Fruit fly (Drosophila melanogaster) whole organism, wandering third instar larva: Measurements from ENCODE around the gene CG10252.
A peak's percentile ranks its signal among the peaks of the same experiment; 100 is the strongest.

ENCODE experiments used
- Abd-B ChIP-seq: fragments of >200 bp; optimal IDR thresholded peaks from 2 replicates; lab custom pipeline; 2017; ENCODE audit warnings: missing biosample characterization, missing genetic modification characterization
- CG32264 ChIP-seq: fragments of 200-800 bp; sonication (Bioruptor generic); optimal IDR thresholded peaks from 2 replicates; lab custom pipeline; 2016; ENCODE audit warnings: missing biosample characterization, missing genetic modification characterization
- CrebA ChIP-seq: fragments of 200-800 bp; sonication (Bioruptor generic); optimal IDR thresholded peaks from 2 replicates; lab custom pipeline; 2016; ENCODE audit warnings: missing biosample characterization, mild to moderate bottlenecking, missing genetic modification characterization, borderline replicate concordance
- Dif ChIP-seq: fragments of 200-275, 200-300 bp; sonication (Bioruptor generic); optimal IDR thresholded peaks from 2 replicates; lab custom pipeline; 2018; ENCODE audit warnings: missing biosample characterization, missing genetic modification characterization; ENCODE audit not compliant: partially characterized antibody
- GATAd ChIP-seq: sonication (Bioruptor generic); optimal IDR thresholded peaks from 2 replicates; lab custom pipeline; 2016; ENCODE audit warnings: missing biosample characterization, missing genetic modification characterization
- HLH106 ChIP-seq: fragments of 200-800 bp; optimal IDR thresholded peaks from 3 replicates; lab custom pipeline; 2019; ENCODE audit warnings: missing biosample characterization, mild to moderate bottlenecking, missing genetic modification characterization, moderate library complexity
- Hnf4 ChIP-seq: fragments of 200-800 bp; sonication (Bioruptor generic); optimal IDR thresholded peaks from 2 replicates; lab custom pipeline; 2016; ENCODE audit warnings: missing biosample characterization, mild to moderate bottlenecking, missing genetic modification characterization
- Hr83 ChIP-seq: fragments of 200-300 bp; sonication (Bioruptor generic); optimal IDR thresholded peaks from 2 replicates; lab custom pipeline; 2016; ENCODE audit warnings: missing biosample characterization, mild to moderate bottlenecking, missing genetic modification characterization, moderate library complexity; ENCODE audit not compliant: poor library complexity, severe bottlenecking
- Jra ChIP-seq: sonication (Bioruptor generic); optimal IDR thresholded peaks from 2 replicates; lab custom pipeline; 2016; ENCODE audit warnings: missing biosample characterization, missing genetic modification characterization
- Mio ChIP-seq: sonication (Bioruptor generic); optimal IDR thresholded peaks from 2 replicates; lab custom pipeline; 2016; ENCODE audit warnings: missing biosample characterization, missing genetic modification characterization
- Myc ChIP-seq: fragments of >200 bp; optimal IDR thresholded peaks from 2 replicates; lab custom pipeline; 2017
- N ChIP-seq: fragments of >200 bp; optimal IDR thresholded peaks from 2 replicates; lab custom pipeline; 2018; ENCODE audit warnings: missing biosample characterization, missing external identifiers, missing genetic modification characterization
- OdsH ChIP-seq: fragments of 200-800 bp; sonication (Bioruptor generic); optimal IDR thresholded peaks from 2 replicates; lab custom pipeline; 2016; ENCODE audit warnings: missing biosample characterization, mild to moderate bottlenecking, missing genetic modification characterization
- Rel ChIP-seq, 2 experiments: fragments of 200-800 bp; sonication (Bioruptor generic) in 1 of 2; optimal IDR thresholded peaks; 2 replicates in 1 of 2; 3 replicates in 1 of 2; lab custom pipeline; 2016 to 2019; ENCODE audit warnings: mild to moderate bottlenecking in 2 of 2, missing biosample characterization in 2 of 2, missing genetic modification characterization in 2 of 2, moderate library complexity in 1 of 2
- Sp1 ChIP-seq: fragments of 200-800 bp; sonication (Bioruptor generic); optimal IDR thresholded peaks from 3 replicates; lab custom pipeline; 2019; ENCODE audit warnings: missing biosample characterization, mild to moderate bottlenecking, missing genetic modification characterization, moderate library complexity
- Vsx2 ChIP-seq: fragments of 200-300, 225-300 bp; sonication (Bioruptor generic); optimal IDR thresholded peaks from 2 replicates; lab custom pipeline; 2018; ENCODE audit warnings: missing biosample characterization, missing genetic modification characterization; ENCODE audit not compliant: partially characterized antibody
- br ChIP-seq: fragments of 200-800 bp; sonication (Bioruptor generic); optimal IDR thresholded peaks from 2 replicates; lab custom pipeline; 2016; ENCODE audit warnings: missing biosample characterization, missing genetic modification characterization
- brk ChIP-seq: fragments of 200-800 bp; sonication (Bioruptor generic); optimal IDR thresholded peaks from 2 replicates; lab custom pipeline; 2016; ENCODE audit warnings: missing biosample characterization, mild to moderate bottlenecking, missing genetic modification characterization
- dl ChIP-seq, 2 experiments: fragments of 175-275, 200-275 bp in 1 of 2; fragments of 200-275 bp in 1 of 2; sonication (Bioruptor generic); optimal IDR thresholded peaks; lab custom pipeline; 2018; ENCODE audit warnings: mild to moderate bottlenecking in 2 of 2, missing biosample characterization in 2 of 2, missing genetic modification characterization in 2 of 2, moderate library complexity in 2 of 2; ENCODE audit not compliant: partially characterized antibody in 2 of 2, insufficient read depth in 1 of 2
- dmrt93B ChIP-seq: fragments of 200-800 bp; sonication (Bioruptor generic); optimal IDR thresholded peaks from 2 replicates; lab custom pipeline; 2018; ENCODE audit warnings: missing biosample characterization, mild to moderate bottlenecking, missing genetic modification characterization
- ey ChIP-seq: fragments of 200-800 bp; sonication (Bioruptor generic); optimal IDR thresholded peaks from 2 replicates; lab custom pipeline; 2016; ENCODE audit warnings: missing biosample characterization, missing genetic modification characterization
- foxo ChIP-seq, 2 experiments: fragments of 200-800 bp; sonication (Bioruptor generic); optimal IDR thresholded peaks; 2 replicates in 1 of 2; 3 replicates in 1 of 2; lab custom pipeline; 2016 to 2017; ENCODE audit warnings: missing biosample characterization in 2 of 2, missing genetic modification characterization in 2 of 2
- fru ChIP-seq: fragments of 200-800 bp; sonication (Bioruptor generic); optimal IDR thresholded peaks from 3 replicates; lab custom pipeline; 2016; ENCODE audit warnings: missing biosample characterization, mild to moderate bottlenecking, missing genetic modification characterization
- h ChIP-seq: fragments of 200-800 bp; sonication (Bioruptor generic); optimal IDR thresholded peaks from 3 replicates; lab custom pipeline; 2016; ENCODE audit warnings: missing biosample characterization, mild to moderate bottlenecking, missing genetic modification characterization
- lola ChIP-seq: fragments of >200 bp; optimal IDR thresholded peaks from 2 replicates; lab custom pipeline; 2017; ENCODE audit warnings: missing biosample characterization, missing genetic modification characterization
- pan ChIP-seq: fragments of >200 bp; optimal IDR thresholded peaks from 2 replicates; lab custom pipeline; 2017
- psq ChIP-seq: fragments of 200-800 bp; sonication (Bioruptor generic); optimal IDR thresholded peaks from 3 replicates; lab custom pipeline; 2017; ENCODE audit warnings: missing biosample characterization, mild to moderate bottlenecking, missing genetic modification characterization, moderate library complexity
- rgr ChIP-seq: fragments of 200-800 bp; sonication (Bioruptor generic); optimal IDR thresholded peaks from 3 replicates; lab custom pipeline; 2016; ENCODE audit warnings: missing biosample characterization, mild to moderate bottlenecking, missing genetic modification characterization
- sage ChIP-seq: fragments of 200-800 bp; sonication (Bioruptor generic); optimal IDR thresholded peaks from 2 replicates; lab custom pipeline; 2016; ENCODE audit warnings: missing biosample characterization, mild to moderate bottlenecking, missing genetic modification characterization
- sv ChIP-seq: fragments of 200-800 bp; sonication (Bioruptor generic); optimal IDR thresholded peaks from 3 replicates; lab custom pipeline; 2016; ENCODE audit warnings: missing biosample characterization, missing genetic modification characterization
- tai ChIP-seq: sonication (Bioruptor generic); optimal IDR thresholded peaks from 2 replicates; lab custom pipeline; 2016; ENCODE audit warnings: missing biosample characterization, missing genetic modification characterization
- usp ChIP-seq: fragments of >200 bp; optimal IDR thresholded peaks from 2 replicates; lab custom pipeline; 2017; ENCODE audit warnings: missing biosample characterization, missing genetic modification characterization

The CG10252 gene

dm6 chr3R:23669401-23670216, 26.4 kb downstream of the CG10252 start, which contains the start of gene CG31145 (continued):
- TF ChIP-seq Myc (no peak), GATAd (GFP tag; lab: Kevin White, UChicago) (peak; percentile 83), pan (lab: Kevin White, UChicago) (no peak), Abd-B (GFP tag; lab: Kevin White, UChicago) (no peak), HLH106 (tag; lab: Kevin White, UChicago) (peak; percentile 99), foxo (GFP tag; optimal IDR thresholded peaks at IDR 0.05; lab: Kevin White, UChicago) (peak; percentile 94 to 99), Hr83 (GFP tag; lab: Kevin White, UChicago) (peak; percentile 61), dmrt93B (peak; percentile 100), Vsx2 (peak; percentile 68), sv (GFP tag; lab: Kevin White, UChicago) (peak; percentile 100), rgr (peak; percentile 99)
- TF ChIP-seq, all 38 proteins: peak for 30

DNA sequence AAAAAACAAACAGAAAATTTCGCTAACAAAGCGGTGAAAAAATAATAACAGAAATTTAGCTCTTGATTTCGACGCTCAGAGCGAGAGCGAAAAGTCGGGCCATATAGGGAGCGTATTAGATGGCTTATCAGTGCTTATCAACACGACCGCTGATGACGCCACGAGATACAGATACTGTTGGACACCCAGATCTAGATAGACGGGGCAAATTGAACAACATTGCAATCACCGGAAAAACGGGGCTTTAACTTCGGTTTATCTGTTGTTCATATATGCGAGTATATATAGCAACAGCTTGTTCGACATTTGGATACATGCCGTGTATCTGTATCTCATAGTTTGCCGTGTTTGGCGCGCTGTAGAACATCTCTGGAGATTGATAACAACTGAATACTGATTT, 27.5 kb downstream of the CG10252 start:
- TF ChIP-seq HLH106 (tag; lab: Kevin White, UChicago) (no peak), Rel (GFP tag; optimal IDR thresholded peaks at IDR 0.05; lab: Kevin White, UChicago) (no peak), Rel (tag; optimal IDR thresholded peaks at IDR 0.05; lab: Kevin White, UChicago) (peak; percentile 33)

DNA sequence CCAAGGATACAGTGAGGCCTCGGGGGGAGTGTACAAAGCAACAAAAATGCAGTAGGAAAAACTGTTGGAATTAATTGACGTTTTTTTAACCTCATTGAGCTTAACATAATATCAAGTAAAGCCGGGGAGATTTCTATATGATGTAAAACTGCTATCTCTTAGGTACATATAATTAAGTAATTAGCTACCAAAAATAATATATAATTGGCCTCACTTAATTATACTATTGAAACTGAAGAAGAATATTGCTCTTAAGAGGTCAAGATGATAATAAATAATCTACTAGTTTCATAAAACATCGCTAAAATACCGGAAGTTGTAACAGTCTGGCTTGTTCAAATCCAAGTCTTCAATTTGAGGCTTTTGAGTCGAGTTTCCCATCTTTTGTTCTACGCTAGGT, 28.6 kb downstream of the CG10252 start:
- TF ChIP-seq brk (GFP tag; lab: Kevin White, UChicago) (no peak), CG32264 (GFP tag; lab: Kevin White, UChicago) (no peak), lola (GFP tag; lab: Kevin White, UChicago) (no peak), dmrt93B (no peak), Jra (GFP tag; lab: Kevin White, UChicago) (no peak), Dif (no peak), Myc (no peak), Rel (GFP tag; optimal IDR thresholded peaks at IDR 0.05; lab: Kevin White, UChicago) (no peak), Rel (tag; optimal IDR thresholded peaks at IDR 0.05; lab: Kevin White, UChicago) (no peak), rgr (no peak), HLH106 (tag; lab: Kevin White, UChicago) (no peak), CrebA (GFP tag; lab: Kevin White, UChicago) (no peak), h (GFP tag; lab: Kevin White, UChicago) (no peak), tai (GFP tag; lab: Kevin White, UChicago) (no peak), sv (GFP tag; lab: Kevin White, UChicago) (no peak), psq (GFP tag; lab: Kevin White, UChicago) (no peak), Mio (GFP tag; lab: Kevin White, UChicago) (no peak), ey (GFP tag; lab: Kevin White, UChicago) (no peak), fru (GFP tag; lab: Kevin White, UChicago) (no peak), Hnf4 (GFP tag; lab: Kevin White, UChicago) (no peak)
- TF ChIP-seq, all 38 proteins: peak for 0

dm6 chr3R:23666672-23667211, 29.3 kb downstream of the CG10252 start:
- no peak for TF ChIP-seq OdsH (GFP tag; lab: Kevin White, UChicago)
- TF ChIP-seq, all 38 proteins: peak for 0

DNA sequence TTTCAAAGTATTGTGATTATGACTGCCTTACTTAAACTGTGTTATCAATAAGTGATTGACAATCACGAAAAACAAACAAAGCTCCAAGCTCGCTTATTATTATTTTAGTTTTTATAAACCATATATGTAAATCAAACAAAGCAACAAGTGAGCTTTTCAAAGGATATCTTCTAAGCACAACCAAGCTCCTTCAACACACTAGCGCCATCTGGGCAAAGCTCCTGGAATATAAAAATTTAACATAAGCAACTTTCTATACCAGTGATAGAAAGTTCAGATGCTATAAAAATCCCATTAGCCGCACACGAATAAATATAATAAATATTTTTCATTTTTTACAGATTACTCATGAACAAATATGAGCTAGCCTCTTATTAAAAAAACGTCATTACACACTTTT, 31.6 kb downstream of the CG10252 start:
- TF ChIP-seq Jra (GFP tag; lab: Kevin White, UChicago) = no peak
- no peak for TF ChIP-seq sv (GFP tag; lab: Kevin White, UChicago)
- TF ChIP-seq usp = no peak
- no peak for TF ChIP-seq dmrt93B
- TF ChIP-seq br (GFP tag; lab: Kevin White, UChicago) = no peak
- no peak for TF ChIP-seq sage
- TF ChIP-seq ey (GFP tag; lab: Kevin White, UChicago) = no peak
- no peak for TF ChIP-seq Mio (GFP tag; lab: Kevin White, UChicago)
- no peak for TF ChIP-seq Hr83 (GFP tag; lab: Kevin White, UChicago)
- TF ChIP-seq h (GFP tag; lab: Kevin White, UChicago) = no peak
- TF ChIP-seq psq (GFP tag; lab: Kevin White, UChicago) = no peak
- no peak for TF ChIP-seq N (GFP tag; lab: Kevin White, UChicago)
- no peak for TF ChIP-seq Vsx2
- TF ChIP-seq Rel (GFP tag; optimal IDR thresholded peaks at IDR 0.05; lab: Kevin White, UChicago) = no peak
- no peak for TF ChIP-seq Rel (tag; optimal IDR thresholded peaks at IDR 0.05; lab: Kevin White, UChicago)
- TF ChIP-seq dl (GFP tag; optimal IDR thresholded peaks at IDR 0.05; lab: Kevin White, UChicago; ENCODE audit: insufficient read depth in 1 of 2, partially characterized antibody in 2 of 2) = no peak
- TF ChIP-seq GATAd (GFP tag; lab: Kevin White, UChicago) = no peak
- TF ChIP-seq Sp1 = no peak
- no peak for TF ChIP-seq foxo (GFP tag; optimal IDR thresholded peaks at IDR 0.05; lab: Kevin White, UChicago)
